Worm (Caenorhabditis elegans) whole organism, mixed stage, embryonic: ENCODE data around the gene Y53C12A.7.

Experiments used
- blmp-1 ChIP-seq: fragments of 150-350 bp; optimal IDR thresholded peaks from 2 replicates; lab custom pipeline; 2014; ENCODE audit warnings: missing biosample characterization, missing genetic modification characterization
- ces-1 ChIP-seq: fragments of 150-350 bp; optimal IDR thresholded peaks from 2 replicates; lab custom pipeline; 2014; ENCODE audit warnings: missing biosample characterization, missing genetic modification reagents, missing genetic modification characterization
- mep-1 ChIP-seq: fragments of 150-350 bp; optimal IDR thresholded peaks from 2 replicates; lab custom pipeline; 2017; ENCODE audit warnings: missing biosample characterization, missing genetic modification reagents, missing genetic modification characterization, inconsistent platforms
- nhr-76 ChIP-seq: sonication (generic microtip); optimal IDR thresholded peaks from 2 replicates; lab custom pipeline; 2017; ENCODE audit warnings: missing biosample characterization, missing genetic modification characterization
- sem-2 ChIP-seq: fragments of 200-800 bp; sonication (Bioruptor generic); optimal IDR thresholded peaks from 2 replicates; lab custom pipeline; 2018; ENCODE audit warnings: mild to moderate bottlenecking, missing genetic modification characterization, missing compliant biosample characterization
- unc-62 ChIP-seq: fragments of 150-350 bp; optimal IDR thresholded peaks from 2 replicates; lab custom pipeline; 2014; ENCODE audit warnings: missing biosample characterization, missing genetic modification reagents, missing genetic modification characterization

ce11 chrII:9704746-9705145 lies 4.4 kb downstream of the Y53C12A.7 start, which contains the start of gene Y53C12A.10:
- TF ChIP-seq nhr-76 (tag; lab: Kevin White, UChicago) (no peak), ces-1 (no peak), mep-1 (tag; lab: Kevin White, UChicago) (no peak), sem-2 (GFP tag; lab: Kevin White, UChicago) (no peak), unc-62 (GFP tag; lab: Kevin White, UChicago) (no peak), blmp-1 (no peak)
